ENCODE assay signal across 1 fruit fly cellular context in genomic region chr3L:19072177-19072603, dm6.
TF ChIP-seq lines count a peak whose summit lies in the region.

No protein-coding gene starts in this region.

TF ChIP-seq in whole organism, embryonic, 481 proteins besides CTCF, POLR2A, EP300 and RAD21 (continued from another document):
- TF ChIP-seq CG12219 (GFP tag; optimal IDR thresholded peaks at IDR 0.05; lab: Kevin White, UChicago) (peak; percentile 13), sqz (GFP tag; optimal IDR thresholded peaks at IDR 0.05; lab: Kevin White, UChicago) (peak; percentile 77), bsh (GFP tag; optimal IDR thresholded peaks at IDR 0.05; lab: Kevin White, UChicago) (peak in 1 of 2 experiments; percentile 74), Hmr (GFP tag; optimal IDR thresholded peaks at IDR 0.05; lab: Kevin White, UChicago) (peak; percentile 69), CG6813 (GFP tag; optimal IDR thresholded peaks at IDR 0.05; lab: Kevin White, UChicago) (peak; percentile 43), abd-A (tag; optimal IDR thresholded peaks at IDR 0.05; lab: Kevin White, UChicago) (peak; percentile 53), CG13287 (GFP tag; IDR thresholded peaks at IDR 0.05; lab: Robert Waterston, UW; ENCODE audit: partially characterized antibody) (no peak), Bgb (GFP tag; IDR thresholded peaks at IDR 0.05; lab: Robert Waterston, UW; ENCODE audit: partially characterized antibody) (peak; percentile 15; the same call in 1 of the 2 replicates), CG17912 (GFP tag; optimal IDR thresholded peaks at IDR 0.05; lab: Kevin White, UChicago) (no peak), CG8290 (GFP tag; optimal IDR thresholded peaks at IDR 0.05; lab: Kevin White, UChicago) (no peak), CG8290 (tag; optimal IDR thresholded peaks at IDR 0.05; lab: Kevin White, UChicago) (peak in 1 of 2 experiments; percentile 27), MBD-R2 (GFP tag; IDR thresholded peaks at IDR 0.05; lab: Robert Waterston, UW) (0 out of 2 replicates have a peak, but pooled peaks have one; percentile 6), Opbp (GFP tag; IDR thresholded peaks at IDR 0.05; lab: Robert Waterston, UW; ENCODE audit: partially characterized antibody) (no peak), CG2116 (GFP tag; optimal IDR thresholded peaks at IDR 0.05; lab: Kevin White, UChicago) (no peak), nerfin-2 (GFP tag; IDR thresholded peaks at IDR 0.05; lab: Robert Waterston, UW; ENCODE audit: partially characterized antibody) (no peak), mirr (GFP tag; optimal IDR thresholded peaks at IDR 0.05; lab: Kevin White, UChicago) (peak; percentile 67), rib (GFP tag; IDR thresholded peaks at IDR 0.05; lab: Robert Waterston, UW) (peak; percentile 67; the same call in 1 of the 2 replicates), CG31224 (GFP tag; IDR thresholded peaks at IDR 0.05; lab: Robert Waterston, UW) (no peak), lab (GFP tag; optimal IDR thresholded peaks at IDR 0.05; lab: Kevin White, UChicago) (peak; percentile 56), kni (GFP tag; optimal IDR thresholded peaks at IDR 0.05; lab: Kevin White, UChicago) (peak; percentile 74), CG18599 (GFP tag; optimal IDR thresholded peaks at IDR 0.05; lab: Kevin White, UChicago) (peak; percentile 53), Dbx (GFP tag; IDR thresholded peaks at IDR 0.05; lab: Robert Waterston, UW) (peak; percentile 50; the same call in 1 of the 3 replicates), CG2678 (tag; optimal IDR thresholded peaks at IDR 0.05; lab: Kevin White, UChicago) (peak; percentile 40), CG9932 (GFP tag; IDR thresholded peaks at IDR 0.05; lab: Robert Waterston, UW) (peak; percentile 41; the same call in 1 of the 2 replicates), CG15269 (tag; optimal IDR thresholded peaks at IDR 0.05; lab: Kevin White, UChicago) (peak; percentile 0), pros (GFP tag; optimal IDR thresholded peaks at IDR 0.05; lab: Kevin White, UChicago) (peak; percentile 43), CG12769 (tag; optimal IDR thresholded peaks at IDR 0.05; lab: Kevin White, UChicago) (peak; percentile 69), gsb (GFP tag; IDR thresholded peaks at IDR 0.05; lab: Robert Waterston, UW) (no peak), nom (GFP tag; optimal IDR thresholded peaks at IDR 0.05; lab: Kevin White, UChicago) (peak; percentile 93), CG9876 (GFP tag; optimal IDR thresholded peaks at IDR 0.05; lab: Kevin White, UChicago) (no peak), sug (tag; optimal IDR thresholded peaks at IDR 0.05; lab: Kevin White, UChicago) (peak; percentile 89), Fer1 (GFP tag; optimal IDR thresholded peaks at IDR 0.05; lab: Kevin White, UChicago) (peak; percentile 31), caup (GFP tag; optimal IDR thresholded peaks at IDR 0.05; lab: Kevin White, UChicago; ENCODE audit: severe bottlenecking) (peak; percentile 65), CG4617 (GFP tag; optimal IDR thresholded peaks at IDR 0.05; lab: Kevin White, UChicago; ENCODE audit: borderline replicate concordance) (no peak), CG18619 (GFP tag; optimal IDR thresholded peaks at IDR 0.05; lab: Kevin White, UChicago) (peak; percentile 0), Camta (GFP tag; optimal IDR thresholded peaks at IDR 0.05; lab: Kevin White, UChicago) (no peak), CG6175 (GFP tag; IDR thresholded peaks at IDR 0.05; lab: Robert Waterston, UW) (peak; percentile 76; the same call in 1 of the 3 replicates), CG17361 (GFP tag; IDR thresholded peaks at IDR 0.05; lab: Robert Waterston, UW) (0 out of 3 replicates have a peak, but pooled peaks have one; percentile 17)
